Worm (Caenorhabditis elegans) whole organism, young adult: ENCODE data around the gene K09B11.5.

Experiments
- B0019.2 ChIP-seq: fragments of 200-800 bp; sonication (Bioruptor generic); conservative IDR thresholded peaks from 2 replicates; pipeline ENCODE4 v1.3.6; 2022; ENCODE audit warnings: missing genetic modification reagents, missing genetic modification characterization, missing compliant biosample characterization
- B0035.1 ChIP-seq: sonication (generic microtip); optimal IDR thresholded peaks from 2 replicates; lab custom pipeline; 2016; ENCODE audit warnings: missing genetic modification characterization, mild to moderate bottlenecking, missing compliant biosample characterization, missing genotype, missing genetic modification reagents
- B0336.3 ChIP-seq: fragments of 200-800 bp; sonication (Bioruptor generic); IDR thresholded peaks from 2 replicates; pipeline ENCODE4 v1.3.6; 2022; ENCODE audit warnings: missing genetic modification characterization, missing compliant biosample characterization
- D2030.7 ChIP-seq: fragments of 200-800 bp; sonication (Bioruptor generic); IDR thresholded peaks from 2 replicates; pipeline ENCODE4 v1.3.6; 2022; ENCODE audit warnings: missing genetic modification reagents, missing genetic modification characterization, missing compliant biosample characterization
- F10E7.11 ChIP-seq: sonication (generic microtip); optimal IDR thresholded peaks from 2 replicates; lab custom pipeline; 2017; ENCODE audit warnings: mild to moderate bottlenecking, missing genetic modification characterization, moderate library complexity, missing compliant biosample characterization
- F37B4.10 ChIP-seq: fragments of 200-800 bp; sonication (Bioruptor generic); IDR thresholded peaks from 2 replicates; pipeline ENCODE4 v1.3.6; 2022; ENCODE audit warnings: missing genetic modification characterization, missing compliant biosample characterization
- F39B2.1 ChIP-seq: fragments of 200-800 bp; sonication (Bioruptor generic); IDR thresholded peaks from 2 replicates; pipeline ENCODE4 v1.3.6; 2022; ENCODE audit warnings: missing genetic modification reagents, missing genetic modification characterization, missing compliant biosample characterization
- F52B5.7 ChIP-seq: sonication (generic microtip); optimal IDR thresholded peaks from 2 replicates; lab custom pipeline; 2016; ENCODE audit warnings: mild to moderate bottlenecking, missing genetic modification characterization, missing compliant biosample characterization
- F55B11.4 ChIP-seq: sonication (generic microtip); optimal IDR thresholded peaks from 2 replicates; lab custom pipeline; 2016; ENCODE audit warnings: missing compliant biosample characterization, missing genetic modification characterization, borderline replicate concordance; ENCODE audit not compliant: insufficient read depth
- K11D2.4 ChIP-seq: fragments of 200-800 bp; sonication (Bioruptor generic); IDR thresholded peaks from 2 replicates; pipeline ENCODE4 v1.3.6; 2022; ENCODE audit warnings: missing genetic modification reagents, missing genetic modification characterization, missing compliant biosample characterization
- T07F8.4 ChIP-seq: sonication (generic microtip); optimal IDR thresholded peaks from 2 replicates; lab custom pipeline; 2016; ENCODE audit warnings: mild to moderate bottlenecking, missing genetic modification characterization, moderate library complexity, missing compliant biosample characterization
- Y67H2A.10 ChIP-seq: fragments of 200-800 bp; sonication (Bioruptor generic); conservative IDR thresholded peaks from 2 replicates; pipeline ENCODE4 v1.3.6; 2022; ENCODE audit warnings: missing genetic modification reagents, missing genetic modification characterization, missing compliant biosample characterization
- Y79H2A.3 ChIP-seq: fragments of 200-800 bp; sonication (Bioruptor generic); conservative IDR thresholded peaks from 2 replicates; pipeline ENCODE4 v1.3.6; 2022; ENCODE audit warnings: missing genetic modification reagents, missing genetic modification characterization, missing compliant biosample characterization
- Y95B8A.8 ChIP-seq: fragments of 200-800 bp; sonication (Bioruptor generic); IDR thresholded peaks from 2 replicates; pipeline ENCODE4 v1.3.6; 2022; ENCODE audit warnings: missing genetic modification reagents, missing genetic modification characterization, missing compliant biosample characterization
- ZK185.1 ChIP-seq: sonication (generic microtip); optimal IDR thresholded peaks from 2 replicates; lab custom pipeline; 2016; ENCODE audit warnings: mild to moderate bottlenecking, missing genetic modification characterization, missing compliant biosample characterization; ENCODE audit not compliant: poor library complexity, severe bottlenecking
- aptf-3 ChIP-seq: fragments of 200-800 bp; sonication (Bioruptor generic); IDR thresholded peaks from 2 replicates; pipeline ENCODE4 v1.3.6; 2022; ENCODE audit warnings: missing genetic modification characterization, missing compliant biosample characterization
- atf-7 ChIP-seq: sonication (generic microtip); optimal IDR thresholded peaks from 2 replicates; lab custom pipeline; 2017; ENCODE audit warnings: mild to moderate bottlenecking, missing genetic modification characterization, missing compliant biosample characterization
- attf-5 ChIP-seq: fragments of 200-800 bp; sonication (Bioruptor generic); optimal IDR thresholded peaks from 2 replicates; lab custom pipeline; 2018; ENCODE audit warnings: mild to moderate bottlenecking, missing genetic modification characterization, missing compliant biosample characterization
- bed-1 ChIP-seq: fragments of 200-800 bp; sonication (Bioruptor generic); IDR thresholded peaks from 2 replicates; pipeline ENCODE4 v1.3.6; 2022; ENCODE audit warnings: missing genetic modification reagents, missing genetic modification characterization, missing compliant biosample characterization
- bed-2 ChIP-seq: fragments of 200-800 bp; sonication (Bioruptor generic); IDR thresholded peaks from 2 replicates; pipeline ENCODE4 v1.3.6; 2022; ENCODE audit warnings: missing genetic modification reagents, missing genetic modification characterization, missing compliant biosample characterization
- ceh-58 ChIP-seq: fragments of 200-800 bp; sonication (Bioruptor generic); IDR thresholded peaks from 2 replicates; pipeline ENCODE4 v1.3.6; 2022; ENCODE audit warnings: missing genetic modification characterization, missing compliant biosample characterization
- ceh-79 ChIP-seq: sonication (generic microtip); optimal IDR thresholded peaks from 2 replicates; lab custom pipeline; 2017; ENCODE audit warnings: mild to moderate bottlenecking, missing genetic modification characterization, missing compliant biosample characterization
- ceh-91 ChIP-seq: fragments of 200-800 bp; sonication (Bioruptor generic); IDR thresholded peaks from 2 replicates; pipeline ENCODE4 v1.3.6; 2022; ENCODE audit warnings: missing genetic modification reagents, missing genetic modification characterization, missing compliant biosample characterization
- egrh-3 ChIP-seq: fragments of 200-800 bp; sonication (Bioruptor generic); IDR thresholded peaks from 2 replicates; pipeline ENCODE4 v1.3.6; 2022; ENCODE audit warnings: missing genetic modification reagents, missing genetic modification characterization, missing compliant biosample characterization
- gei-17 ChIP-seq: fragments of 200-800 bp; sonication (Bioruptor generic); optimal IDR thresholded peaks from 2 replicates; lab custom pipeline; 2018; ENCODE audit warnings: mild to moderate bottlenecking, missing genetic modification characterization, missing compliant biosample characterization
- let-607 ChIP-seq, 2 experiments: fragments of 200-800 bp in 1 of 2; sonication (Bioruptor generic) in 1 of 2; sonication (generic microtip) in 1 of 2; optimal IDR thresholded peaks; 2 replicates each; lab custom pipeline; 2016 to 2018; ENCODE audit warnings: mild to moderate bottlenecking in 2 of 2, missing compliant biosample characterization in 2 of 2, missing genetic modification characterization in 2 of 2, moderate library complexity in 2 of 2, missing genotype in 1 of 2
- lin-26 ChIP-seq: fragments of 200-800 bp; sonication (Bioruptor generic); IDR thresholded peaks from 2 replicates; pipeline ENCODE4 v1.3.6; 2022; ENCODE audit warnings: missing genetic modification reagents, missing genetic modification characterization, missing compliant biosample characterization
- lin-35 ChIP-seq, 3 experiments: fragments of 150-350 bp in 2 of 3; sonication (generic microtip) in 1 of 3; optimal IDR thresholded peaks; 2 replicates each; lab custom pipeline; 2014 to 2018; ENCODE audit warnings: missing biosample characterization in 3 of 3, missing genetic modification characterization in 3 of 3, missing genetic modification reagents in 3 of 3
- lin-40 ChIP-seq: sonication (generic microtip); optimal IDR thresholded peaks from 2 replicates; lab custom pipeline; 2016; ENCODE audit warnings: missing genetic modification characterization, mild to moderate bottlenecking, missing compliant biosample characterization, missing genotype, missing genetic modification reagents
- mcd-1 ChIP-seq: fragments of 200-800 bp; sonication (Bioruptor generic); IDR thresholded peaks from 2 replicates; pipeline ENCODE4 v1.3.6; 2022; ENCODE audit warnings: missing genetic modification reagents, missing genetic modification characterization, missing compliant biosample characterization
- mes-4 ChIP-seq: sonication (generic microtip); optimal IDR thresholded peaks from 2 replicates; lab custom pipeline; 2016; ENCODE audit warnings: missing genotype, missing genetic modification characterization, missing compliant biosample characterization
- nfyb-1 ChIP-seq: fragments of 200-800 bp; sonication (Bioruptor generic); IDR thresholded peaks from 2 replicates; pipeline ENCODE4 v1.3.6; 2022; ENCODE audit warnings: missing genetic modification reagents, missing genetic modification characterization, missing compliant biosample characterization
- nhr-120 ChIP-seq: fragments of 200-800 bp; sonication (Bioruptor generic); IDR thresholded peaks from 2 replicates; pipeline ENCODE4 v1.3.6; 2022; ENCODE audit warnings: missing genetic modification characterization, missing compliant biosample characterization
- nhr-27 ChIP-seq: fragments of 200-800 bp; sonication (Bioruptor generic); optimal IDR thresholded peaks from 2 replicates; lab custom pipeline; 2018; ENCODE audit warnings: mild to moderate bottlenecking, missing genetic modification characterization, moderate library complexity, missing compliant biosample characterization
- nhr-90 ChIP-seq: sonication (generic microtip); optimal IDR thresholded peaks from 2 replicates; lab custom pipeline; 2016; ENCODE audit warnings: missing genotype, mild to moderate bottlenecking, missing genetic modification characterization, missing compliant biosample characterization
- pha-4 ChIP-seq: fragments of 150-350 bp; sonication (generic microtip); optimal IDR thresholded peaks from 2 replicates; lab custom pipeline; 2014; ENCODE audit warnings: missing biosample characterization, missing genetic modification reagents, missing genetic modification characterization
- repo-1 ChIP-seq: sonication (generic microtip); optimal IDR thresholded peaks from 2 replicates; lab custom pipeline; 2017; ENCODE audit warnings: mild to moderate bottlenecking, missing genetic modification characterization, missing compliant biosample characterization
- rpc-1 ChIP-seq, 2 experiments: fragments of 150-350 bp in 1 of 2; sonication (generic microtip) in 1 of 2; optimal IDR thresholded peaks; 2 replicates each; lab custom pipeline; 2014 to 2018; ENCODE audit warnings: missing biosample characterization in 1 of 2, missing genetic modification characterization in 1 of 2, missing genetic modification reagents in 1 of 2, missing genotype in 1 of 2
- sdz-38 ChIP-seq: sonication (generic microtip); optimal IDR thresholded peaks from 2 replicates; lab custom pipeline; 2016; ENCODE audit warnings: missing genotype, missing genetic modification characterization, missing compliant biosample characterization
- sea-2 ChIP-seq: fragments of 200-800 bp; sonication (Bioruptor generic); IDR thresholded peaks from 2 replicates; pipeline ENCODE4 v1.3.6; 2022; ENCODE audit warnings: missing genetic modification characterization, missing compliant biosample characterization
- tbx-9 ChIP-seq: sonication (generic microtip); optimal IDR thresholded peaks from 2 replicates; lab custom pipeline; 2016; ENCODE audit warnings: borderline replicate concordance, missing genetic modification characterization, inconsistent platforms, missing compliant biosample characterization
- unc-62 ChIP-seq: fragments of 150-350 bp; optimal IDR thresholded peaks from 2 replicates; lab custom pipeline; 2014; ENCODE audit warnings: missing biosample characterization, missing genetic modification reagents, missing genetic modification characterization
- zfh-2 ChIP-seq: fragments of 200-800 bp; sonication (Bioruptor generic); conservative IDR thresholded peaks from 2 replicates; pipeline ENCODE4 v1.3.6; 2022; ENCODE audit warnings: missing genetic modification reagents, missing genetic modification characterization, missing compliant biosample characterization
- zim-3 ChIP-seq: sonication (generic microtip); optimal IDR thresholded peaks from 2 replicates; lab custom pipeline; 2017; ENCODE audit warnings: mild to moderate bottlenecking, missing genetic modification characterization, moderate library complexity, missing compliant biosample characterization
- ztf-18 ChIP-seq: sonication (generic microtip); optimal IDR thresholded peaks from 2 replicates; lab custom pipeline; 2016; ENCODE audit warnings: missing genotype, mild to moderate bottlenecking, missing genetic modification characterization, missing compliant biosample characterization
- ztf-22 ChIP-seq: fragments of 200-800 bp; sonication (Bioruptor generic); optimal IDR thresholded peaks from 2 replicates; lab custom pipeline; 2018; ENCODE audit warnings: mild to moderate bottlenecking, missing genetic modification characterization, moderate library complexity, missing compliant biosample characterization
- ztf-26 ChIP-seq: sonication (generic microtip); optimal IDR thresholded peaks from 2 replicates; lab custom pipeline; 2017; ENCODE audit warnings: missing genetic modification characterization, missing compliant biosample characterization
- ztf-3 ChIP-seq: fragments of 200-800 bp; sonication (Bioruptor generic); optimal IDR thresholded peaks from 2 replicates; lab custom pipeline; 2018; ENCODE audit warnings: mild to moderate bottlenecking, missing genetic modification characterization, missing compliant biosample characterization
- ztf-6 ChIP-seq: fragments of 200-800 bp; sonication (Bioruptor generic); IDR thresholded peaks from 2 replicates; pipeline ENCODE4 v1.3.6; 2022; ENCODE audit warnings: missing genetic modification reagents, missing genetic modification characterization, missing compliant biosample characterization

K09B11.5 gene

DNA sequence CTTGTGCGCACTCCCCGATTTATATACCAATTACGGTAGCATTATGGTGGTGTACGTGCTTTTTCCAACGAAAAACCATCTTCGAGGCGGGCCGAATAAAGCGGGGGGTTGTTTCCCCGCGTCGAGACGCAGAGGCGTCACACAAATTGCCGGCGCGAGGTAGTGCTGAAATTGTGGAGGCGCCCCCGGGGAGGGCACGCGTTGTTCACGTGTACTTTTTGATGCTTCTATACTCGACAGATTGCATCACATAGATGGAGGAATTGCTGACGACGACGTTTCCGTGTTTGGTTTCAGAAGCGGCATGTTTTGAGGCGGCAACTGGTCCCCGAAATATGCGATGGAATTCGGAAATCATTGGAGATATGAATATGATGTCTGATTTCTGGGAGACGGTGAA is 38.5 kb downstream of the K09B11.5 start (continued):
- no peak for TF ChIP-seq F55B11.4 (tag; lab: Kevin White, UChicago)
- TF ChIP-seq sdz-38, result no peak
- TF ChIP-seq T07F8.4 (tag; lab: Kevin White, UChicago), result no peak
- peak; percentile 58 for TF ChIP-seq ztf-18 (tag; lab: Kevin White, UChicago)
- no peak for TF ChIP-seq pha-4
- TF ChIP-seq D2030.7 (GFP tag; lab: Robert Waterston, UW), result no peak
- TF ChIP-seq lin-26 (GFP tag; lab: Robert Waterston, UW), result 0 out of 2 replicates have a peak, but pooled peaks have one; percentile 43
- TF ChIP-seq aptf-3 (GFP tag; lab: Robert Waterston, UW), result no peak
- TF ChIP-seq mcd-1, result peak; percentile 77
- TF ChIP-seq mes-4 (tag; lab: Kevin White, UChicago), result no peak
- TF ChIP-seq atf-7 (tag; lab: Kevin White, UChicago), result peak; percentile 82
- TF ChIP-seq Y95B8A.8 (GFP tag; lab: Robert Waterston, UW), result no peak
- peak; percentile 64; the same call in 1 of the 2 replicates for TF ChIP-seq K11D2.4 (GFP tag; lab: Robert Waterston, UW)
- no peak for TF ChIP-seq ceh-58 (GFP tag; lab: Robert Waterston, UW)
- no peak for TF ChIP-seq sea-2 (GFP tag; lab: Robert Waterston, UW)
- no peak for TF ChIP-seq unc-62 (GFP tag; lab: Kevin White, UChicago)
- TF ChIP-seq F39B2.1 (GFP tag; lab: Robert Waterston, UW), result no peak
- no peak for TF ChIP-seq ceh-91
- peak; percentile 64 for TF ChIP-seq attf-5 (GFP tag; lab: Kevin White, UChicago)
- TF ChIP-seq Y67H2A.10 (GFP tag; lab: Robert Waterston, UW), result no peak
- peak in 1 of 3 experiments; percentile 37 for TF ChIP-seq lin-35 (GFP tag; optimal IDR thresholded peaks at IDR 0.05; lab: Kevin White, UChicago)
- 0 out of 2 replicates have a peak, but pooled peaks have one; percentile 27 for TF ChIP-seq egrh-3 (GFP tag; lab: Robert Waterston, UW)
- no peak for TF ChIP-seq zim-3 (tag; lab: Kevin White, UChicago)
- no peak for TF ChIP-seq nhr-90
- no peak for TF ChIP-seq F52B5.7 (tag; lab: Kevin White, UChicago)
- no peak for TF ChIP-seq ZK185.1
- TF ChIP-seq B0035.1 (tag; lab: Kevin White, UChicago), result no peak
- TF ChIP-seq nfyb-1 (GFP tag; lab: Robert Waterston, UW), result 0 out of 2 replicates have a peak, but pooled peaks have one; percentile 51
- TF ChIP-seq ztf-26, result peak; percentile 89
- no peak for TF ChIP-seq B0019.2 (GFP tag; lab: Robert Waterston, UW)
- TF ChIP-seq gei-17, result no peak
- no peak for TF ChIP-seq tbx-9 (tag; lab: Kevin White, UChicago)
- 0 out of 2 replicates have a peak, but pooled peaks have one; percentile 74 for TF ChIP-seq ztf-6 (GFP tag; lab: Robert Waterston, UW)
- peak; percentile 39 for TF ChIP-seq ztf-3 (GFP tag; lab: Kevin White, UChicago)
- TF ChIP-seq nhr-27 (tag; lab: Kevin White, UChicago), result no peak
- TF ChIP-seq let-607 (tag; optimal IDR thresholded peaks at IDR 0.05; lab: Kevin White, UChicago), result peak in 1 of 2 experiments; percentile 49
- TF ChIP-seq F10E7.11 (tag; lab: Kevin White, UChicago), result no peak
- peak; percentile 97 for TF ChIP-seq zfh-2
- TF ChIP-seq ceh-79 (tag; lab: Kevin White, UChicago), result no peak
- TF ChIP-seq Y79H2A.3 (GFP tag; lab: Robert Waterston, UW), result no peak
- TF ChIP-seq rpc-1 (optimal IDR thresholded peaks at IDR 0.05; lab: Kevin White, UChicago), result no peak
- no peak for TF ChIP-seq rpc-1 (tag; optimal IDR thresholded peaks at IDR 0.05; lab: Kevin White, UChicago)
- TF ChIP-seq lin-40, result peak; percentile 83
- TF ChIP-seq ztf-22 (GFP tag; lab: Kevin White, UChicago), result peak; percentile 62
- peak; percentile 51 for TF ChIP-seq repo-1 (tag; lab: Kevin White, UChicago)
- TF ChIP-seq bed-2 (GFP tag; lab: Robert Waterston, UW), result no peak
- no peak for TF ChIP-seq nhr-120 (GFP tag; lab: Robert Waterston, UW)
- TF ChIP-seq F37B4.10 (GFP tag; lab: Robert Waterston, UW), result no peak
- TF ChIP-seq B0336.3 (GFP tag; lab: Robert Waterston, UW), result peak; percentile 75
- TF ChIP-seq bed-1 (GFP tag; lab: Robert Waterston, UW), result 0 out of 2 replicates have a peak, but pooled peaks have one; percentile 76
